Fruit fly (Drosophila melanogaster): ENCODE results near the gene Spn.
A peak's percentile ranks its signal among the peaks of the same experiment; 100 is the strongest.

Spn gene

dm6 chr3L:2548932-2549331 is 5.2 kb downstream of the Spn start (continued):
- TF ChIP-seq gro (GFP tag; optimal IDR thresholded peaks at IDR 0.05), result no peak
- no peak for TF ChIP-seq CG18619 (GFP tag; optimal IDR thresholded peaks at IDR 0.05)
- TF ChIP-seq chm (GFP tag; IDR thresholded peaks at IDR 0.05), result no peak
- TF ChIP-seq slbo (GFP tag; IDR thresholded peaks at IDR 0.05), result no peak
- TF ChIP-seq CG6765 (GFP tag; optimal IDR thresholded peaks at IDR 0.05), result no peak
- TF ChIP-seq CHES-1-like (GFP tag; optimal IDR thresholded peaks at IDR 0.05), result no peak
- TF ChIP-seq Elba2 (GFP tag; optimal IDR thresholded peaks at IDR 0.05), result no peak
- no peak for TF ChIP-seq CG31441 (GFP tag; IDR thresholded peaks at IDR 0.05)
- no peak for TF ChIP-seq trh (GFP tag; optimal IDR thresholded peaks at IDR 0.05)
- no peak for TF ChIP-seq GATAe (GFP tag; conservative IDR thresholded peaks at IDR 0.05)
- no peak for TF ChIP-seq ERR (GFP tag; optimal IDR thresholded peaks at IDR 0.05)
- no peak for TF ChIP-seq sd (tag; optimal IDR thresholded peaks at IDR 0.05)
- TF ChIP-seq ci (GFP tag; IDR thresholded peaks at IDR 0.05), result no peak
- no peak for TF ChIP-seq E2f1 (GFP tag; IDR thresholded peaks at IDR 0.05)
- peak; percentile 18 for TF ChIP-seq fd96Cb (tag; optimal IDR thresholded peaks at IDR 0.05)
- TF ChIP-seq tap (tag; optimal IDR thresholded peaks at IDR 0.05), result peak; percentile 12
- TF ChIP-seq fd64A (GFP tag; optimal IDR thresholded peaks at IDR 0.05), result no peak
- no peak for TF ChIP-seq bcd (GFP tag; optimal IDR thresholded peaks at IDR 0.05)
- TF ChIP-seq CG8765 (GFP tag; IDR thresholded peaks at IDR 0.05), result peak; percentile 8; the same call in 1 of the 2 replicates
- no peak for TF ChIP-seq CG4404 (GFP tag; IDR thresholded peaks at IDR 0.05)
- TF ChIP-seq Nf-YB (GFP tag; optimal IDR thresholded peaks at IDR 0.05), result no peak
- TF ChIP-seq CG31224 (GFP tag; IDR thresholded peaks at IDR 0.05), result no peak
- TF ChIP-seq CG10959 (GFP tag; IDR thresholded peaks at IDR 0.05), result no peak
- TF ChIP-seq Sox102F (GFP tag; optimal IDR thresholded peaks at IDR 0.05), result no peak
- TF ChIP-seq zfh2 (GFP tag; optimal IDR thresholded peaks at IDR 0.05), result no peak
- no peak for TF ChIP-seq H2.0 (GFP tag; IDR thresholded peaks at IDR 0.05)
- TF ChIP-seq CG2199 (GFP tag; IDR thresholded peaks at IDR 0.05), result no peak
- no peak for TF ChIP-seq wdn (GFP tag; IDR thresholded peaks at IDR 0.05)
- peak; percentile 18 for TF ChIP-seq gem (tag; optimal IDR thresholded peaks at IDR 0.05)
- peak; percentile 45 for TF ChIP-seq CG10979 (tag; optimal IDR thresholded peaks at IDR 0.05)
- no peak for TF ChIP-seq CG9932 (GFP tag; IDR thresholded peaks at IDR 0.05)
- TF ChIP-seq klu (GFP tag; IDR thresholded peaks at IDR 0.05), result no peak
- no peak for TF ChIP-seq prd (optimal IDR thresholded peaks at IDR 0.05)
- 0 out of 3 replicates have a peak, but pooled peaks have one; percentile 20 for TF ChIP-seq prd (GFP tag; IDR thresholded peaks at IDR 0.05)
- TF ChIP-seq CG7745 (tag; optimal IDR thresholded peaks at IDR 0.05), result no peak
- TF ChIP-seq Scr (GFP tag; IDR thresholded peaks at IDR 0.05; ENCODE audit: partially characterized antibody), result no peak
- TF ChIP-seq Atf-2 (GFP tag; optimal IDR thresholded peaks at IDR 0.05), result no peak
- no peak for TF ChIP-seq seq (GFP tag; IDR thresholded peaks at IDR 0.05)
- peak; percentile 10 for TF ChIP-seq Sry-δ (GFP tag; optimal IDR thresholded peaks at IDR 0.05)
- no peak for TF ChIP-seq shn (GFP tag; optimal IDR thresholded peaks at IDR 0.05)
- no peak for TF ChIP-seq YL-1 (GFP tag; optimal IDR thresholded peaks at IDR 0.05)
- peak; percentile 36 for TF ChIP-seq dmrt99B (tag; optimal IDR thresholded peaks at IDR 0.05)
- TF ChIP-seq B-H1 (GFP tag; IDR thresholded peaks at IDR 0.05), result no peak
- no peak for TF ChIP-seq br (optimal IDR thresholded peaks at IDR 0.05)
- TF ChIP-seq Hey (tag; optimal IDR thresholded peaks at IDR 0.05), result no peak
- no peak for TF ChIP-seq slp2 (GFP tag; optimal IDR thresholded peaks at IDR 0.05)
- no peak for TF ChIP-seq CG7357 (GFP tag; IDR thresholded peaks at IDR 0.05)
- TF ChIP-seq Aef1 (GFP tag; IDR thresholded peaks at IDR 0.05), result no peak
- no peak for TF ChIP-seq CG17829 (tag; optimal IDR thresholded peaks at IDR 0.05)
- peak; percentile 25; the same call in 1 of the 2 replicates for TF ChIP-seq Ptx1 (GFP tag; IDR thresholded peaks at IDR 0.05)
- no peak for TF ChIP-seq Hr3 (GFP tag; optimal IDR thresholded peaks at IDR 0.05)
- TF ChIP-seq CG10366 (GFP tag; IDR thresholded peaks at IDR 0.05), result no peak
- no peak for TF ChIP-seq CTCF (GFP tag; optimal IDR thresholded peaks at IDR 0.05)
- TF ChIP-seq Xrp1 (GFP tag; IDR thresholded peaks at IDR 0.05), result 0 out of 2 replicates have a peak, but pooled peaks have one; percentile 14
- TF ChIP-seq Bteb2 (GFP tag; optimal IDR thresholded peaks at IDR 0.05), result no peak
